Worm (Caenorhabditis elegans) whole organism, L3 larva: ENCODE results near the gene chpf-2.

Experiments used
- fkh-10 ChIP-seq: sonication (generic microtip); optimal IDR thresholded peaks from 2 replicates; lab custom pipeline; 2017; ENCODE audit warnings: missing biosample characterization, missing genetic modification reagents, missing genetic modification characterization
- nhr-12 ChIP-seq: fragments of 150-350 bp; optimal IDR thresholded peaks from 2 replicates; lab custom pipeline; 2014; ENCODE audit warnings: missing biosample characterization, missing genetic modification characterization
- snpc-4 ChIP-seq: fragments of 150-350 bp; optimal IDR thresholded peaks from 2 replicates; lab custom pipeline; 2014; ENCODE audit warnings: missing biosample characterization, missing genetic modification characterization
- ztf-11 ChIP-seq: fragments of 150-350 bp; optimal IDR thresholded peaks from 2 replicates; lab custom pipeline; 2014; ENCODE audit warnings: missing biosample characterization, missing genetic modification characterization

ce11 chrV:3021306-3021705 lies 17.9 kb downstream of the chpf-2 start, which contains the start of gene irld-12:
- TF ChIP-seq nhr-12 (tag; lab: Kevin White, UChicago): no peak
- no peak for TF ChIP-seq ztf-11
- TF ChIP-seq snpc-4: no peak
- no peak for TF ChIP-seq fkh-10 (GFP tag; lab: Kevin White, UChicago)
